Fruit fly (Drosophila melanogaster): Measurements from ENCODE around the gene spri.

spri gene

dm6 chrX:10459576-10459975 lies 125.6 kb downstream of the spri start, which contains the start of gene Or9a:
TSS of gene Or9a (minus strand) at chrX:10459676.
- TF ChIP-seq insv (GFP tag; optimal IDR thresholded peaks at IDR 0.05) = no peak
- TF ChIP-seq CG15514 (GFP tag; optimal IDR thresholded peaks at IDR 0.05) = no peak
- no peak for TF ChIP-seq CG9609 (GFP tag; optimal IDR thresholded peaks at IDR 0.05)
- no peak for TF ChIP-seq CG12104 (GFP tag; optimal IDR thresholded peaks at IDR 0.05)
- TF ChIP-seq Meics (GFP tag; optimal IDR thresholded peaks at IDR 0.05) = no peak
- TF ChIP-seq CG8924 (tag; optimal IDR thresholded peaks at IDR 0.05) = no peak
- TF ChIP-seq Drgx (GFP tag; IDR thresholded peaks at IDR 0.05) = no peak
- TF ChIP-seq knrl (GFP tag; IDR thresholded peaks at IDR 0.05; ENCODE audit: partially characterized antibody) = no peak
- no peak for TF ChIP-seq CG1792 (GFP tag; optimal IDR thresholded peaks at IDR 0.05)
- no peak for TF ChIP-seq disco-r (GFP tag; optimal IDR thresholded peaks at IDR 0.05)
- TF ChIP-seq Dref (GFP tag; IDR thresholded peaks at IDR 0.05) = no peak
- TF ChIP-seq B-H1 (GFP tag; IDR thresholded peaks at IDR 0.05) = no peak
- TF ChIP-seq sob (GFP tag; IDR thresholded peaks at IDR 0.05) = no peak
- no peak for TF ChIP-seq CG2116 (GFP tag; optimal IDR thresholded peaks at IDR 0.05)
- no peak for TF ChIP-seq ap (GFP tag; IDR thresholded peaks at IDR 0.05)

dm6 chrX:10454795-10455194 lies 130.4 kb downstream of the spri start, which contains the start of gene CG32683:
TSS of gene CG32683 (minus strand) at chrX:10454895.
- TF ChIP-seq CG3847 (GFP tag; IDR thresholded peaks at IDR 0.05) (no peak), scrt (GFP tag; optimal IDR thresholded peaks at IDR 0.05) (peak; percentile 88), CG13894 (tag; optimal IDR thresholded peaks at IDR 0.05) (peak; percentile 46), CG6813 (GFP tag; optimal IDR thresholded peaks at IDR 0.05) (no peak), B-H2 (GFP tag; optimal IDR thresholded peaks at IDR 0.05) (no peak), gem (tag; optimal IDR thresholded peaks at IDR 0.05) (no peak), Meics (GFP tag; optimal IDR thresholded peaks at IDR 0.05) (no peak), CG2875 (GFP tag; optimal IDR thresholded peaks at IDR 0.05) (no peak), tll (GFP tag; optimal IDR thresholded peaks at IDR 0.05) (no peak), Doc2 (GFP tag; IDR thresholded peaks at IDR 0.05) (no peak)

Measured in whole organism, embryonic.